Fruit fly (Drosophila melanogaster): ENCODE measurements around the gene danr.

Gene danr

dm6 chr3R:25126823-25127222 lies 11.0 kb upstream of the danr start:
- TF ChIP-seq CG2712 (tag; optimal IDR thresholded peaks at IDR 0.05) (no peak), mirr (GFP tag; optimal IDR thresholded peaks at IDR 0.05) (peak; percentile 6), CG13296 (GFP tag; optimal IDR thresholded peaks at IDR 0.05) (no peak), cwo (GFP tag; optimal IDR thresholded peaks at IDR 0.05) (peak; percentile 42), sna (GFP tag; IDR thresholded peaks at IDR 0.05; ENCODE audit: partially characterized antibody) (no peak), stc (GFP tag; IDR thresholded peaks at IDR 0.05) (no peak), CG11247 (GFP tag; IDR thresholded peaks at IDR 0.05) (0 out of 2 replicates have a peak, but pooled peaks have one; percentile 7), tap (tag; optimal IDR thresholded peaks at IDR 0.05) (no peak), Nf-YC (tag; optimal IDR thresholded peaks at IDR 0.05) (no peak), Ets65A (GFP tag) (peak; percentile 4), CG8281 (tag; optimal IDR thresholded peaks at IDR 0.05) (peak; percentile 64), exex (tag; optimal IDR thresholded peaks at IDR 0.05) (peak; percentile 23), grn (GFP tag; optimal IDR thresholded peaks at IDR 0.05) (peak; percentile 19)

- no peak for TF ChIP-seq CG3163 (GFP tag; optimal IDR thresholded peaks at IDR 0.05)
- no peak for TF ChIP-seq Ptx1 (GFP tag; IDR thresholded peaks at IDR 0.05)
- no peak for TF ChIP-seq pan (optimal IDR thresholded peaks at IDR 0.05)
- no peak for TF ChIP-seq pan (GFP tag; optimal IDR thresholded peaks at IDR 0.05 in 1 of 2, IDR thresholded peaks at IDR 0.05 in 1 of 2)
- TF ChIP-seq maf-S (GFP tag; optimal IDR thresholded peaks at IDR 0.05): no peak
- no peak for TF ChIP-seq CG10274 (GFP tag; optimal IDR thresholded peaks at IDR 0.05)
- TF ChIP-seq CG11085 (GFP tag; IDR thresholded peaks at IDR 0.05): no peak
- no peak for TF ChIP-seq CG4854 (GFP tag; optimal IDR thresholded peaks at IDR 0.05)
- peak; percentile 62 for TF ChIP-seq dm (GFP tag; optimal IDR thresholded peaks at IDR 0.05)
- no peak for TF ChIP-seq CG30431 (GFP tag; optimal IDR thresholded peaks at IDR 0.05)
- TF ChIP-seq CG14050 (GFP tag; IDR thresholded peaks at IDR 0.05): no peak
- TF ChIP-seq cas (GFP tag; IDR thresholded peaks at IDR 0.05): no peak
- no peak for TF ChIP-seq Nf-YA (GFP tag; IDR thresholded peaks at IDR 0.05)
- no peak for TF ChIP-seq CG7271 (tag; optimal IDR thresholded peaks at IDR 0.05)
- no peak for TF ChIP-seq mirr (GFP tag; optimal IDR thresholded peaks at IDR 0.05)
- no peak for TF ChIP-seq CG16779 (GFP tag; IDR thresholded peaks at IDR 0.05)
- no peak for TF ChIP-seq ranshi (GFP tag; IDR thresholded peaks at IDR 0.05)
- no peak for TF ChIP-seq D19A (tag; optimal IDR thresholded peaks at IDR 0.05)
- TF ChIP-seq CG6272 (GFP tag; IDR thresholded peaks at IDR 0.05): no peak
- peak; percentile 18 for TF ChIP-seq stwl (tag; optimal IDR thresholded peaks at IDR 0.05)
- TF ChIP-seq Doc2 (GFP tag; IDR thresholded peaks at IDR 0.05): no peak
- TF ChIP-seq CG7987 (GFP tag; optimal IDR thresholded peaks at IDR 0.05): no peak
- TF ChIP-seq Dad (GFP tag; optimal IDR thresholded peaks at IDR 0.05): no peak
- no peak for TF ChIP-seq CG2712 (tag; optimal IDR thresholded peaks at IDR 0.05)
- TF ChIP-seq Rx (GFP tag; IDR thresholded peaks at IDR 0.05): no peak
- no peak for TF ChIP-seq CG12104 (GFP tag; optimal IDR thresholded peaks at IDR 0.05)
- TF ChIP-seq Side (GFP tag; optimal IDR thresholded peaks at IDR 0.05): no peak
- no peak for TF ChIP-seq ems (GFP tag; optimal IDR thresholded peaks at IDR 0.05)
- TF ChIP-seq Dip2 (GFP tag; IDR thresholded peaks at IDR 0.05): no peak
- TF ChIP-seq pfk (GFP tag; optimal IDR thresholded peaks at IDR 0.05): peak; percentile 91
- peak; percentile 64 for TF ChIP-seq row (GFP tag; IDR thresholded peaks at IDR 0.05)
- no peak for TF ChIP-seq sim (GFP tag; IDR thresholded peaks at IDR 0.05)
- TF ChIP-seq br (optimal IDR thresholded peaks at IDR 0.05): no peak
- peak in 1 of 2 experiments; percentile 77 for TF ChIP-seq crp (GFP tag; optimal IDR thresholded peaks at IDR 0.05)
- TF ChIP-seq CG11723 (GFP tag; optimal IDR thresholded peaks at IDR 0.05): no peak
- no peak for TF ChIP-seq p53 (GFP tag; optimal IDR thresholded peaks at IDR 0.05)
- no peak for TF ChIP-seq az2 (GFP tag; optimal IDR thresholded peaks at IDR 0.05)
- TF ChIP-seq Ets97D (GFP tag; optimal IDR thresholded peaks at IDR 0.05): peak; percentile 38
- TF ChIP-seq CG18619 (GFP tag; optimal IDR thresholded peaks at IDR 0.05): no peak
- no peak for TF ChIP-seq Bdp1 (GFP tag; optimal IDR thresholded peaks at IDR 0.05)
- no peak for TF ChIP-seq CG1792 (GFP tag; optimal IDR thresholded peaks at IDR 0.05)
These were observed 10.6 kb upstream of the danr start, which contains the start of the genes Mocs2A, Mocs2B and Clbn for dm6 chr3R:25127231-25127689. TSS of gene Mocs2A (minus strand) at chr3R:25127359. TSS of gene Mocs2B (minus strand) at chr3R:25127359. TSS of gene Clbn (plus strand) at chr3R:25127502.
